Fruit fly (Drosophila melanogaster): ENCODE data around the gene Spase22-23.

DNA sequence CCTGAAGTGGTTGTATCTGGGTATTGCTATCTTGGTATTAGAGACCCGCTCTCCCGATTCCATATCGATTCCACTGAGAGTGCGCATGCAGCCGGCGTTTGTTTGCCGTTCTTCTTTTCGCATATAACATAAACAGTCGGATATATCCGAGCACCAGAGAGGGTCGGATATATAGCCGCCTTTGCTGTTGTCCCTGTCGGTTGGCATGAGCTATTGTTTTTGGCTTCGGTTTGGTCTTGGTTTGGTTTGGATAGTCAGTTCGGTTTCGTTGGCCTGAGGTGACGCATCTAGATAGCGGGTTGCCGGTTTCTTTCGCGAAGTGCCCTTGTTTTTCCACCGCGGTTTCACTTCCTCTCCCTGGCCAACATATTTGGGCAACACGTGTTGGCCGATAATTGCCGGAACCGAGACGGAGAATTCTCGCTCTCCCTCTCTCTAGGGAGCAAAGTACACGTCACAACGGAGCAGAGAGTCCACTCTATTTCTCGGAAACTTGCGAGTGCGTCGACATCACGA is 43.0 kb upstream of the Spase22-23 start, which contains the start of gene Orct2:
- no peak for TF ChIP-seq fd96Cb (tag; optimal IDR thresholded peaks at IDR 0.05)
- TF ChIP-seq CG17328 (GFP tag; IDR thresholded peaks at IDR 0.05): no peak
